Worm (Caenorhabditis elegans) whole organism, L4/young adult: ENCODE measurements around the gene srz-14.

Experiments
- W03F9.2 ChIP-seq: fragments of 150-350 bp; optimal IDR thresholded peaks from 2 replicates; lab custom pipeline; 2014; ENCODE audit warnings: missing biosample characterization, missing genetic modification characterization
- dao-5 ChIP-seq: sonication (generic microtip); optimal IDR thresholded peaks from 2 replicates; lab custom pipeline; 2016; ENCODE audit warnings: missing genotype, missing genetic modification characterization, moderate library complexity, missing compliant biosample characterization
- him-1 ChIP-seq: sonication (generic microtip); optimal IDR thresholded peaks from 2 replicates; lab custom pipeline; 2016; ENCODE audit warnings: missing genotype, missing genetic modification reagents, missing genetic modification characterization, missing compliant biosample characterization

ce11 chrV:16201730-16202129 is 18.3 kb downstream of the srz-14 start, which contains the start of gene F11A5.17:
- no peak for TF ChIP-seq dao-5
- TF ChIP-seq him-1 (tag; lab: Kevin White, UChicago), result no peak
- TF ChIP-seq W03F9.2, result no peak
